Fruit fly (Drosophila melanogaster) whole organism, embryonic: ENCODE measurements around the gene CG17239.
A peak's percentile ranks its signal among the peaks of the same experiment; 100 is the strongest.

Experiments used
- CG15269 ChIP-seq: fragments of 200-800 bp; sonication (Bioruptor generic); optimal IDR thresholded peaks from 2 replicates; lab custom pipeline; 2018; ENCODE audit warnings: missing biosample characterization, mild to moderate bottlenecking, missing genetic modification characterization, moderate library complexity
- CG6813 ChIP-seq: fragments of 200-800 bp; sonication (Bioruptor generic); optimal IDR thresholded peaks from 2 replicates; lab custom pipeline; 2017; ENCODE audit warnings: missing biosample characterization, missing genetic modification characterization, mild to moderate bottlenecking, moderate library complexity, missing genetic modification reagents
- Dp ChIP-seq: fragments of 200-800 bp; sonication (Bioruptor generic); optimal IDR thresholded peaks from 2 replicates; lab custom pipeline; 2018; ENCODE audit warnings: missing biosample characterization, mild to moderate bottlenecking, missing genetic modification characterization, moderate library complexity
- Mrtf ChIP-seq: fragments of 200-800 bp; sonication (Bioruptor generic); IDR thresholded peaks from 3 replicates; pipeline ENCODE4 v1.3.6; 2022; ENCODE audit warnings: missing biosample characterization, missing genetic modification characterization
- NC2α ChIP-seq: fragments of 200-800 bp; sonication (Bioruptor generic); optimal IDR thresholded peaks from 2 replicates; lab custom pipeline; 2016; ENCODE audit warnings: missing biosample characterization, missing genetic modification characterization
- gcm2 ChIP-seq: fragments of 200-800 bp; sonication (Bioruptor generic); optimal IDR thresholded peaks from 2 replicates; lab custom pipeline; 2016; ENCODE audit warnings: missing biosample characterization, missing genetic modification characterization

DNA sequence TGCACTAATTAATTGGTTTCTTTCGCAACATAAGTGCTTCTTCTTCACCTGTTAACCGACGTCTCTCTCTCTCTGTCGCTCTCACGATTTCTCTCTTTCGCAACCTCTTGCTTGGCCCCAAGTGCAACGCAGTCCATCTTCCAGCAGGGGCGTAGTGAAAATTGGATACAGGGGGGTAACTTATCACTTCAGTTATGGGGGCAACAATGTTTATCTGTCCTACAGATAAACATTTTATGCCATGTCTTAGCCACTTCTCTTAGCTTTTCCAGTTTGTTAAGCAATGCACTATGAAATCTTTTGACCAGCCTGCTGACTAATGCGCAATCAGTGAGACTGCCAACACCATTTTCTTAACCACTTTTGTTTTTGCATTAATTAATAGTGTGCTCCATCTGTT lies 24.8 kb downstream of the CG17239 start:
- TF ChIP-seq CG6813 (GFP tag; lab: Kevin White, UChicago) (peak; percentile 42), gcm2 (GFP tag; lab: Kevin White, UChicago) (peak; percentile 63), Mrtf (GFP tag; lab: Robert Waterston, UW) (no peak), Dp (GFP tag; lab: Kevin White, UChicago) (no peak), NC2α (no peak), CG15269 (tag; lab: Kevin White, UChicago) (peak; percentile 65)
